Fruit fly (Drosophila melanogaster) whole organism, embryonic: ENCODE data around the gene CG2444.
A peak's percentile ranks its signal among the peaks of the same experiment; 100 is the strongest.

Experiments used
- Ada2b ChIP-seq: fragments of 200-800 bp; sonication (Bioruptor generic); IDR thresholded peaks from 2 replicates; pipeline ENCODE4 v1.3.6; 2022; ENCODE audit warnings: missing biosample characterization, missing genetic modification characterization
- Adf1 ChIP-seq: fragments of 200-800 bp; sonication (Bioruptor generic); IDR thresholded peaks from 2 replicates; pipeline ENCODE4 v1.3.6; 2022; ENCODE audit warnings: missing biosample characterization, missing genetic modification characterization
- B-H2 ChIP-seq: fragments of 200-800 bp; sonication (Bioruptor generic); optimal IDR thresholded peaks from 2 replicates; lab custom pipeline; 2018; ENCODE audit warnings: missing biosample characterization, mild to moderate bottlenecking, missing genetic modification characterization
- Bgb ChIP-seq: fragments of 200-800 bp; sonication (Bioruptor generic); IDR thresholded peaks from 2 replicates; pipeline ENCODE4 v1.3.6; 2022; ENCODE audit warnings: missing biosample characterization, missing genetic modification characterization; ENCODE audit not compliant: partially characterized antibody
- CG1024 ChIP-seq: fragments of 200-800 bp; sonication (Bioruptor generic); IDR thresholded peaks from 2 replicates; pipeline ENCODE4 v1.3.6; 2022; ENCODE audit warnings: missing biosample characterization, missing genetic modification characterization
- CG10321 ChIP-seq: fragments of 200-800 bp; sonication (Bioruptor generic); IDR thresholded peaks from 2 replicates; pipeline ENCODE4 v1.3.6; 2022; ENCODE audit warnings: missing biosample characterization, missing genetic modification characterization
- CG11560 ChIP-seq: fragments of 200-800 bp; sonication (Bioruptor generic); IDR thresholded peaks from 3 replicates; pipeline ENCODE4 v1.3.6; 2022; ENCODE audit warnings: missing biosample characterization, missing genetic modification characterization
- CG11695 ChIP-seq: fragments of 200-800 bp; sonication (Bioruptor generic); IDR thresholded peaks from 3 replicates; pipeline ENCODE4 v1.3.6; 2022; ENCODE audit warnings: missing biosample characterization, missing genetic modification characterization
- CG12219 ChIP-seq: fragments of 200-800 bp; sonication (Bioruptor generic); optimal IDR thresholded peaks from 3 replicates; lab custom pipeline; 2018; ENCODE audit warnings: missing biosample characterization, mild to moderate bottlenecking, missing genetic modification characterization
- CG12942 ChIP-seq: fragments of 200-800 bp; sonication (Bioruptor generic); optimal IDR thresholded peaks from 3 replicates; lab custom pipeline; 2016; ENCODE audit warnings: missing biosample characterization, missing genetic modification characterization
- CG13296 ChIP-seq: fragments of 200-800 bp; sonication (Bioruptor generic); optimal IDR thresholded peaks from 3 replicates; lab custom pipeline; 2018; ENCODE audit warnings: missing biosample characterization, mild to moderate bottlenecking, missing genetic modification characterization
- CG14441 ChIP-seq: fragments of 200-800 bp; sonication (Bioruptor generic); IDR thresholded peaks from 2 replicates; pipeline ENCODE4 v1.3.6; 2022; ENCODE audit warnings: missing biosample characterization, missing genetic modification characterization
- CG14667 ChIP-seq: fragments of 200-800 bp; sonication (Bioruptor generic); IDR thresholded peaks from 2 replicates; pipeline ENCODE4 v1.3.6; 2022; ENCODE audit warnings: missing biosample characterization, missing genetic modification characterization
- CG17802 ChIP-seq: fragments of 200-800 bp; sonication (Bioruptor generic); optimal IDR thresholded peaks from 2 replicates; lab custom pipeline; 2018; ENCODE audit warnings: missing biosample characterization, mild to moderate bottlenecking, missing genetic modification characterization, moderate library complexity
- CG2120 ChIP-seq: fragments of 200-800 bp; sonication (Bioruptor generic); optimal IDR thresholded peaks from 3 replicates; lab custom pipeline; 2016; ENCODE audit warnings: missing biosample characterization, missing genetic modification characterization
- CG31365 ChIP-seq: fragments of 200-800 bp; sonication (Bioruptor generic); optimal IDR thresholded peaks from 2 replicates; lab custom pipeline; 2018; ENCODE audit warnings: missing biosample characterization, mild to moderate bottlenecking, missing genetic modification characterization
- CG3726 ChIP-seq: fragments of 200-800 bp; sonication (Bioruptor generic); IDR thresholded peaks from 3 replicates; pipeline ENCODE4, ENCODE4 v1.3.6; 2022; ENCODE audit warnings: missing biosample characterization, missing genetic modification characterization
- CG6254 ChIP-seq: fragments of 200-800 bp; sonication (Bioruptor generic); optimal IDR thresholded peaks from 3 replicates; lab custom pipeline; 2017; ENCODE audit warnings: mild to moderate bottlenecking, missing biosample characterization, missing genetic modification reagents, missing genetic modification characterization
- CG7839 ChIP-seq: fragments of 200-800 bp; sonication (Bioruptor generic); optimal IDR thresholded peaks from 3 replicates; lab custom pipeline; 2018; ENCODE audit warnings: missing biosample characterization, mild to moderate bottlenecking, missing genetic modification characterization, moderate library complexity
- CG7963 ChIP-seq: fragments of 200-800 bp; sonication (Bioruptor generic); IDR thresholded peaks from 3 replicates; pipeline ENCODE4 v1.3.6; 2022; ENCODE audit warnings: missing biosample characterization, missing genetic modification characterization; ENCODE audit not compliant: partially characterized antibody
- CG7987 ChIP-seq: fragments of 200-800 bp; sonication (Bioruptor generic); optimal IDR thresholded peaks from 2 replicates; lab custom pipeline; 2018; ENCODE audit warnings: missing biosample characterization, mild to moderate bottlenecking, missing genetic modification characterization, moderate library complexity
- CG8089 ChIP-seq: fragments of 200-800 bp; sonication (Bioruptor generic); optimal IDR thresholded peaks from 3 replicates; lab custom pipeline; 2016; ENCODE audit warnings: missing biosample characterization, missing genetic modification characterization
- CG9797 ChIP-seq: fragments of 200-800 bp; sonication (Bioruptor generic); optimal IDR thresholded peaks from 3 replicates; lab custom pipeline; 2018; ENCODE audit warnings: missing biosample characterization, mild to moderate bottlenecking, missing genetic modification characterization
- CG9817 ChIP-seq: fragments of 200-800 bp; sonication (Bioruptor generic); optimal IDR thresholded peaks from 2 replicates; lab custom pipeline; 2018; ENCODE audit warnings: missing biosample characterization, mild to moderate bottlenecking, missing genetic modification characterization, moderate library complexity
- Elba2 ChIP-seq: fragments of 200-800 bp; sonication (Bioruptor generic); optimal IDR thresholded peaks from 3 replicates; lab custom pipeline; 2016; ENCODE audit warnings: missing biosample characterization, missing genetic modification characterization
- Fer2 ChIP-seq: fragments of 200-800 bp; sonication (Bioruptor generic); optimal IDR thresholded peaks from 2 replicates; lab custom pipeline; 2018; ENCODE audit warnings: missing biosample characterization, mild to moderate bottlenecking, missing genetic modification characterization, moderate library complexity
- H2.0 ChIP-seq: fragments of 200-800 bp; sonication (Bioruptor generic); IDR thresholded peaks from 2 replicates; pipeline ENCODE4 v1.3.6; 2022; ENCODE audit warnings: missing biosample characterization, missing genetic modification characterization
- MTF-1 ChIP-seq: fragments of 200-800 bp; sonication (Bioruptor generic); optimal IDR thresholded peaks from 2 replicates; lab custom pipeline; 2018; ENCODE audit warnings: missing biosample characterization, mild to moderate bottlenecking, missing genetic modification characterization, borderline replicate concordance
- Neu2 ChIP-seq: fragments of 200-800 bp; sonication (Bioruptor generic); optimal IDR thresholded peaks from 3 replicates; lab custom pipeline; 2016; ENCODE audit warnings: missing biosample characterization, missing genetic modification characterization, borderline replicate concordance
- Nf-YA ChIP-seq: fragments of 200-800 bp; sonication (Bioruptor generic); IDR thresholded peaks from 2 replicates; pipeline ENCODE4 v1.3.6; 2022; ENCODE audit warnings: missing biosample characterization, missing genetic modification characterization
- Rx ChIP-seq: fragments of 200-800 bp; sonication (Bioruptor generic); IDR thresholded peaks from 2 replicates; pipeline ENCODE4 v1.3.6; 2022; ENCODE audit warnings: missing biosample characterization, missing genetic modification characterization
- Sin3A ChIP-seq: fragments of >200 bp; optimal IDR thresholded peaks from 2 replicates; lab custom pipeline; 2018
- Six4 ChIP-seq: fragments of 200-800 bp; sonication (Bioruptor generic); optimal IDR thresholded peaks from 2 replicates; lab custom pipeline; 2016; ENCODE audit warnings: missing biosample characterization, missing genetic modification characterization
- TFAM ChIP-seq: fragments of 200-800 bp; sonication (Bioruptor generic); optimal IDR thresholded peaks from 2 replicates; lab custom pipeline; 2017; ENCODE audit warnings: missing biosample characterization, missing genetic modification characterization, inconsistent platforms
- Xbp1 ChIP-seq: fragments of 200-800 bp; sonication (Bioruptor generic); optimal IDR thresholded peaks from 3 replicates; lab custom pipeline; 2016; ENCODE audit warnings: missing biosample characterization, mild to moderate bottlenecking, missing genetic modification characterization
- ase ChIP-seq: fragments of 200-800 bp; sonication (Bioruptor generic); IDR thresholded peaks from 3 replicates; pipeline ENCODE4 v1.3.6; 2022; ENCODE audit warnings: missing biosample characterization, missing genetic modification characterization
- crol ChIP-seq: fragments of 200-800 bp; sonication (Bioruptor generic); IDR thresholded peaks from 2 replicates; pipeline ENCODE4 v1.3.6; 2022; ENCODE audit warnings: missing biosample characterization, missing genetic modification characterization
- gem ChIP-seq: fragments of 200-800 bp; sonication (Bioruptor generic); optimal IDR thresholded peaks from 2 replicates; lab custom pipeline; 2019; ENCODE audit warnings: missing biosample characterization, mild to moderate bottlenecking, missing genetic modification characterization, moderate library complexity
- grau ChIP-seq: fragments of 200-800 bp; optimal IDR thresholded peaks from 3 replicates; lab custom pipeline; 2019; ENCODE audit warnings: missing biosample characterization, mild to moderate bottlenecking, missing genetic modification characterization, moderate library complexity
- grn ChIP-seq: fragments of 200-800 bp; sonication (Bioruptor generic); optimal IDR thresholded peaks from 3 replicates; lab custom pipeline; 2017; ENCODE audit warnings: missing biosample characterization, missing genetic modification characterization
- gsb ChIP-seq: fragments of 200-800 bp; sonication (Bioruptor generic); IDR thresholded peaks from 2 replicates; pipeline ENCODE4 v1.3.6; 2022; ENCODE audit warnings: missing biosample characterization, missing genetic modification characterization
- ham ChIP-seq: fragments of 200-800 bp; sonication (Bioruptor generic); IDR thresholded peaks from 2 replicates; pipeline ENCODE4 v1.3.6; 2022; ENCODE audit warnings: missing biosample characterization, missing genetic modification characterization
- mam ChIP-seq: fragments of 200-800 bp; sonication (Bioruptor generic); optimal IDR thresholded peaks from 3 replicates; lab custom pipeline; 2016; ENCODE audit warnings: missing biosample characterization, missing genetic modification characterization
- nerfin-2 ChIP-seq: fragments of 200-800 bp; sonication (Bioruptor generic); IDR thresholded peaks from 2 replicates; pipeline ENCODE4 v1.3.6; 2022; ENCODE audit warnings: missing biosample characterization, missing genetic modification characterization; ENCODE audit not compliant: partially characterized antibody
- pan ChIP-seq, 4 experiments: fragments of >200 bp in 3 of 4; fragments of 200-800 bp in 1 of 4; sonication (Bioruptor generic) in 1 of 4; optimal IDR thresholded peaks in 3 of 4; IDR thresholded peaks in 1 of 4; 2 replicates each; pipeline versions ENCODE4 v1.3.6 to Lab custom; 2017 to 2022; ENCODE audit warnings: missing biosample characterization in 2 of 4, missing genetic modification characterization in 2 of 4, mixed read lengths in 1 of 4
- phol ChIP-seq: fragments of 200-800 bp; sonication (Bioruptor generic); optimal IDR thresholded peaks from 3 replicates; lab custom pipeline; 2018; ENCODE audit warnings: missing biosample characterization, mild to moderate bottlenecking, missing genetic modification characterization, moderate library complexity
- pros ChIP-seq: fragments of 200-800 bp; sonication (Bioruptor generic); optimal IDR thresholded peaks from 3 replicates; lab custom pipeline; 2019; ENCODE audit warnings: missing biosample characterization, mild to moderate bottlenecking, missing genetic modification characterization, moderate library complexity
- rib ChIP-seq: fragments of 200-800 bp; sonication (Bioruptor generic); IDR thresholded peaks from 2 replicates; pipeline ENCODE4 v1.3.6; 2022; ENCODE audit warnings: missing biosample characterization, missing genetic modification characterization
- row ChIP-seq: fragments of 200-800 bp; sonication (Bioruptor generic); IDR thresholded peaks from 3 replicates; pipeline ENCODE4 v1.3.6; 2022; ENCODE audit warnings: missing biosample characterization, missing genetic modification characterization
- ssp ChIP-seq: fragments of 200-800 bp; sonication (Bioruptor generic); IDR thresholded peaks from 2 replicates; pipeline ENCODE4 v1.3.6; 2022; ENCODE audit warnings: missing biosample characterization, missing genetic modification characterization
- wek ChIP-seq: fragments of 200-800 bp; sonication (Bioruptor generic); optimal IDR thresholded peaks from 3 replicates; lab custom pipeline; 2018; ENCODE audit warnings: missing biosample characterization, mild to moderate bottlenecking, missing genetic modification characterization, moderate library complexity

Gene CG2444

DNA sequence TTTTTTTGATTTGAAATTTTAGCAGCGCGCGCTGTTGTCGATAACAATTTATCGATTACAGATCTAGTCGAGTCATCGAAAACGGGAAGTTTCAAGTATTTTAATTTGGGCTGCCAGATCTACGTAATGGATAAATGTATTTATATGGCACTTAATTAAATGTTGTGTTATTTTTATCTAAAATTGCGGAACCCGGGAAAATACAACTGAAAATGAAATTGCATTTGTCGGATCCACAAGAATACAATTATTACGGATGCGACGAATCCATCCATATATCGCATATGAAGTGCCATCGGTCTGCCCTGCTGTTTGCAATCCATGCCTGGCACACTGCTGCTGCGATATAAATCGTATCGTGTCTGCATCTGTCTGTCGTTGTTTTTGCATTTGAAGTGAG, 15.0 kb upstream of the CG2444 start, which contains the start of gene Tango10 (continued):
- TF ChIP-seq Neu2 (no peak), Sin3A (lab: Kevin White, UChicago) (peak; percentile 64), CG14667 (GFP tag; lab: Robert Waterston, UW) (no peak), Adf1 (GFP tag; lab: Robert Waterston, UW) (no peak), CG9817 (tag; lab: Kevin White, UChicago) (peak; percentile 43), CG14441 (GFP tag; lab: Robert Waterston, UW) (peak; percentile 34; the same call in 1 of the 2 replicates), grau (peak; percentile 57), MTF-1 (GFP tag; lab: Kevin White, UChicago) (no peak), CG12219 (GFP tag; lab: Kevin White, UChicago) (peak; percentile 18), Nf-YA (GFP tag; lab: Robert Waterston, UW) (no peak), CG3726 (GFP tag; lab: Robert Waterston, UW) (no peak), CG7963 (GFP tag; lab: Robert Waterston, UW) (no peak), pros (GFP tag; lab: Kevin White, UChicago) (no peak), CG6254 (GFP tag; lab: Kevin White, UChicago) (no peak), Fer2 (tag; lab: Kevin White, UChicago) (no peak), Rx (GFP tag; lab: Robert Waterston, UW) (no peak), wek (GFP tag; lab: Kevin White, UChicago) (no peak), CG8089 (peak; percentile 54), grn (GFP tag; lab: Kevin White, UChicago) (peak; percentile 28), B-H2 (GFP tag; lab: Kevin White, UChicago) (no peak), Six4 (GFP tag; lab: Kevin White, UChicago) (no peak), row (GFP tag; lab: Robert Waterston, UW) (peak; percentile 78), rib (GFP tag; lab: Robert Waterston, UW) (no peak), CG17802 (no peak), mam (GFP tag; lab: Kevin White, UChicago) (peak; percentile 62), gsb (GFP tag; lab: Robert Waterston, UW) (0 out of 2 replicates have a peak, but pooled peaks have one; percentile 21), Ada2b (GFP tag; lab: Robert Waterston, UW) (0 out of 2 replicates have a peak, but pooled peaks have one; percentile 24), Bgb (GFP tag; lab: Robert Waterston, UW) (peak; percentile 84), nerfin-2 (GFP tag; lab: Robert Waterston, UW) (peak; percentile 74), CG11560 (no peak), CG13296 (GFP tag; lab: Kevin White, UChicago) (no peak), CG1024 (no peak), CG12942 (no peak), ssp (GFP tag; lab: Robert Waterston, UW) (peak; percentile 37), CG31365 (tag; lab: Kevin White, UChicago) (no peak), H2.0 (GFP tag; lab: Robert Waterston, UW) (no peak), CG7987 (GFP tag; lab: Kevin White, UChicago) (no peak), CG7839 (peak; percentile 20), ham (GFP tag; lab: Robert Waterston, UW) (no peak), crol (GFP tag; lab: Robert Waterston, UW) (no peak), Xbp1 (GFP tag; lab: Kevin White, UChicago) (peak; percentile 67), ase (GFP tag; lab: Robert Waterston, UW) (no peak), gem (tag; lab: Kevin White, UChicago) (peak; percentile 76), pan (optimal IDR thresholded peaks at IDR 0.05; lab: Kevin White, UChicago) (no peak), pan (GFP tag; optimal IDR thresholded peaks at IDR 0.05 in 1 of 2, IDR thresholded peaks at IDR 0.05 in 1 of 2) (peak in 1 of 2 experiments; percentile 29), TFAM (GFP tag; lab: Kevin White, UChicago) (no peak), CG2120 (GFP tag; lab: Kevin White, UChicago) (peak; percentile 71), phol (peak; percentile 86), CG9797 (GFP tag; lab: Kevin White, UChicago) (peak; percentile 38), CG10321 (GFP tag; lab: Robert Waterston, UW) (no peak), Elba2 (GFP tag; lab: Kevin White, UChicago) (no peak), CG11695 (GFP tag; lab: Robert Waterston, UW) (no peak)
